Worm (Caenorhabditis elegans) whole organism, L4 larva: ENCODE data around the gene K11H12.6.

Experiments
- F49E8.2 ChIP-seq: sonication (generic microtip); optimal IDR thresholded peaks from 2 replicates; lab custom pipeline; 2016; ENCODE audit warnings: missing compliant biosample characterization, mild to moderate bottlenecking, missing genetic modification characterization, borderline replicate concordance
- R02D3.7 ChIP-seq: fragments of 150-350 bp; sonication (generic microtip); optimal IDR thresholded peaks from 3 replicates; lab custom pipeline; 2014; ENCODE audit warnings: missing biosample characterization, missing genetic modification characterization
- ZK546.5 ChIP-seq, 2 experiments: sonication (generic microtip); optimal IDR thresholded peaks; 2 replicates each; lab custom pipeline; 2017; ENCODE audit warnings: missing biosample characterization in 2 of 2, missing genetic modification characterization in 2 of 2
- aha-1 ChIP-seq: fragments of 150-350 bp; peaks from one replicate; lab custom pipeline; 2014; ENCODE audit warnings: missing biosample characterization, missing genetic modification characterization
- aly-2 ChIP-seq: sonication (generic microtip); optimal IDR thresholded peaks from 2 replicates; lab custom pipeline; 2018; ENCODE audit warnings: missing biosample characterization, missing genetic modification characterization
- attf-4 ChIP-seq: sonication (generic microtip); optimal IDR thresholded peaks from 3 replicates; lab custom pipeline; 2017; ENCODE audit warnings: missing biosample characterization, missing genetic modification characterization
- ceh-82 ChIP-seq: sonication (generic microtip); optimal IDR thresholded peaks from 2 replicates; lab custom pipeline; 2017; ENCODE audit warnings: missing biosample characterization, missing genetic modification characterization
- ctbp-1 ChIP-seq: fragments of 200-800 bp; sonication (Bioruptor generic); IDR thresholded peaks from 2 replicates; pipeline ENCODE4 v1.3.6; 2022; ENCODE audit warnings: missing genetic modification reagents, missing genetic modification characterization, missing compliant biosample characterization
- daf-12 ChIP-seq: fragments of 150-350 bp; optimal IDR thresholded peaks from 2 replicates; lab custom pipeline; 2014; ENCODE audit warnings: missing biosample characterization, missing genetic modification reagents, missing genetic modification characterization
- daf-16 ChIP-seq, 3 experiments: sonication (generic microtip); optimal IDR thresholded peaks; 2 replicates each; lab custom pipeline; 2016 to 2017; ENCODE audit warnings: missing genetic modification characterization in 3 of 3, missing genetic modification reagents in 3 of 3, mild to moderate bottlenecking in 2 of 3, missing compliant biosample characterization in 2 of 3, missing biosample characterization in 1 of 3, moderate library complexity in 1 of 3
- daf-19 ChIP-seq: fragments of 200-800 bp; sonication (Bioruptor generic); conservative IDR thresholded peaks from 2 replicates; pipeline ENCODE4 v1.3.6; 2022; ENCODE audit warnings: missing genetic modification characterization, missing compliant biosample characterization
- dmd-6 ChIP-seq: fragments of 200-800 bp; sonication (Bioruptor generic); IDR thresholded peaks from 2 replicates; pipeline ENCODE4 v1.3.6; 2022; ENCODE audit warnings: missing genetic modification reagents, missing genetic modification characterization, missing compliant biosample characterization
- dmd-8 ChIP-seq: fragments of 200-800 bp; sonication (Bioruptor generic); IDR thresholded peaks from 2 replicates; pipeline ENCODE4 v1.3.6; 2022; ENCODE audit warnings: missing genetic modification characterization, missing compliant biosample characterization
- dmd-9 ChIP-seq: fragments of 200-800 bp; sonication (Bioruptor generic); IDR thresholded peaks from 2 replicates; pipeline ENCODE4 v1.3.6; 2022; ENCODE audit warnings: missing genetic modification reagents, missing genetic modification characterization, missing compliant biosample characterization
- gei-8 ChIP-seq: fragments of 200-800 bp; sonication (Bioruptor generic); optimal IDR thresholded peaks from 2 replicates; lab custom pipeline; 2018; ENCODE audit warnings: mild to moderate bottlenecking, missing genetic modification characterization, missing compliant biosample characterization
- hif-1 ChIP-seq, 2 experiments: sonication (generic microtip); optimal IDR thresholded peaks; 2 replicates each; lab custom pipeline; 2016 to 2017; ENCODE audit warnings: missing compliant biosample characterization in 2 of 2, missing genetic modification characterization in 2 of 2, missing genetic modification reagents in 2 of 2, missing genotype in 2 of 2, mild to moderate bottlenecking in 1 of 2
- lin-13 ChIP-seq: fragments of 150-350 bp; optimal IDR thresholded peaks from 2 replicates; lab custom pipeline; 2014; ENCODE audit warnings: missing biosample characterization, missing genetic modification reagents, missing genetic modification characterization
- lin-15B ChIP-seq: fragments of 150-350 bp; sonication (generic microtip); optimal IDR thresholded peaks from 3 replicates; lab custom pipeline; 2014; ENCODE audit warnings: missing biosample characterization, missing genetic modification characterization
- lsy-2 ChIP-seq, 2 experiments: fragments of 150-350 bp in 1 of 2; sonication (generic microtip) in 1 of 2; optimal IDR thresholded peaks; 2 replicates each; lab custom pipeline; 2014 to 2017; ENCODE audit warnings: missing biosample characterization in 2 of 2, missing genetic modification characterization in 2 of 2
- madf-5 ChIP-seq, 2 experiments: fragments of 200-800 bp; sonication (Bioruptor generic); IDR thresholded peaks; 2 replicates each; pipeline ENCODE4 v1.3.6; 2022; ENCODE audit warnings: missing compliant biosample characterization in 2 of 2, missing genetic modification characterization in 2 of 2
- madf-9 ChIP-seq: fragments of 200-800 bp; sonication (Bioruptor generic); conservative IDR thresholded peaks from 2 replicates; pipeline ENCODE4 v1.3.6; 2022; ENCODE audit warnings: missing genetic modification reagents, missing genetic modification characterization, missing compliant biosample characterization
- mdt-29 ChIP-seq: fragments of 200-800 bp; sonication (Bioruptor generic); IDR thresholded peaks from 2 replicates; pipeline ENCODE4 v1.3.6; 2022; ENCODE audit warnings: missing genetic modification reagents, missing genetic modification characterization, missing compliant biosample characterization
- mep-1 ChIP-seq: fragments of 150-350 bp; sonication (generic microtip); optimal IDR thresholded peaks from 3 replicates; lab custom pipeline; 2014; ENCODE audit warnings: missing biosample characterization, missing genetic modification characterization
- nhr-10 ChIP-seq: fragments of 150-350 bp; optimal IDR thresholded peaks from 2 replicates; lab custom pipeline; 2014; ENCODE audit warnings: missing biosample characterization, missing genetic modification characterization
- nhr-102 ChIP-seq: sonication (generic microtip); optimal IDR thresholded peaks from 2 replicates; lab custom pipeline; 2016; ENCODE audit warnings: mild to moderate bottlenecking, missing genetic modification characterization, moderate library complexity, missing compliant biosample characterization
- nhr-237 ChIP-seq: sonication (generic microtip); optimal IDR thresholded peaks from 2 replicates; lab custom pipeline; 2017; ENCODE audit warnings: missing biosample characterization, missing genetic modification characterization
- nhr-25 ChIP-seq: sonication (generic microtip); optimal IDR thresholded peaks from 2 replicates; lab custom pipeline; 2017; ENCODE audit warnings: missing genetic modification characterization, mild to moderate bottlenecking, missing compliant biosample characterization, antibody characterized with exemption, moderate library complexity, borderline replicate concordance; ENCODE audit not compliant: insufficient read depth
- nhr-42 ChIP-seq: fragments of 200-800 bp; sonication (Bioruptor generic); IDR thresholded peaks from 2 replicates; pipeline ENCODE4 v1.3.6; 2022; ENCODE audit warnings: missing genetic modification characterization, missing compliant biosample characterization
- nhr-48 ChIP-seq: sonication (generic microtip); optimal IDR thresholded peaks from 2 replicates; lab custom pipeline; 2016; ENCODE audit warnings: mild to moderate bottlenecking, missing genetic modification characterization, missing compliant biosample characterization
- nhr-77 ChIP-seq: fragments of 150-350 bp; optimal IDR thresholded peaks from 2 replicates; lab custom pipeline; 2014; ENCODE audit warnings: missing biosample characterization, missing genetic modification characterization
- php-3 ChIP-seq: fragments of 200-800 bp; sonication (Bioruptor generic); IDR thresholded peaks from 2 replicates; pipeline ENCODE4 v1.3.6; 2022; ENCODE audit warnings: missing genetic modification reagents, missing genetic modification characterization, missing compliant biosample characterization
- saeg-2 ChIP-seq: fragments of 200-800 bp; sonication (Bioruptor generic); IDR thresholded peaks from 2 replicates; pipeline ENCODE4 v1.3.6; 2022; ENCODE audit warnings: missing genetic modification reagents, missing genetic modification characterization, missing compliant biosample characterization
- snpc-1.2 ChIP-seq: fragments of 200-800 bp; sonication (Bioruptor generic); IDR thresholded peaks from 2 replicates; pipeline ENCODE4 v1.3.6; 2022; ENCODE audit warnings: missing genetic modification reagents, missing genetic modification characterization, missing compliant biosample characterization
- snpc-4 ChIP-seq: fragments of 150-350 bp; optimal IDR thresholded peaks from 2 replicates; lab custom pipeline; 2014; ENCODE audit warnings: missing biosample characterization, missing genetic modification characterization
- spr-1 ChIP-seq: sonication (generic microtip); optimal IDR thresholded peaks from 2 replicates; lab custom pipeline; 2016; ENCODE audit warnings: mild to moderate bottlenecking, missing genetic modification characterization, missing compliant biosample characterization
- unc-62 ChIP-seq, 3 experiments: fragments of 150-350 bp in 1 of 3; sonication (generic microtip); optimal IDR thresholded peaks in 2 of 3; peaks in 1 of 3; 1 replicate in 1 of 3; 2 replicates in 2 of 3; lab custom pipeline; 2014 to 2017; ENCODE audit warnings: missing biosample characterization in 3 of 3, missing genetic modification characterization in 3 of 3, missing genetic modification reagents in 3 of 3, missing genotype in 1 of 3

The K11H12.6 gene

DNA sequence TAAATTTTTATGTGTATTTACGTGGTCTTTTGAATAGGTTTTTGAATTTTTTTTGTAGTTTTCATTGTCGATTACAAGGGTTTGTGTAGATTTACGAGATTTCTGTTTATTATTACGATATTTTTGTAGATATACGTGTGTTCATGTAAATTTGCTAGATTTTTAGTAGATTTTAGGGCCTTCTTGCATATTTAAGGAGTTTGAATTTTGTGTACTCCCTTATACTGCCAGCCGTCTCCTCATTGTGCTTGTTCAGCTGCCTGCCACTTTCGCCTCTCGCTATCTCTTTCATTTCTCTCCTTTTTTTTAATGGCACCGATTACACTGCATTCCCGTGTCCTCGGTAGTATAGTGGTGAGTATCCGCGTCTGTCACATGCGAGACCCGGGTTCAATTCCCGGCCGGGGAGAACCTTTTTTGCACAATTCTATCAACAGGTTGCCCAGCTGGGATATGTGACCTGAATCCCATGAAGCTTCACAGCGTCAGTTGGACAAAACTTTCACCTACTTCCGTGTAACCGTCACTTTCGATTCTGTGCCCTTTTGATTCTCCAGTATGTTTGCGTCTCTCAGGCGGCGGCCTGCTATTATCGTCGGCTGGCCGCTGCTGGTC, 15.7 kb downstream of the K11H12.6 start (continued):
- TF ChIP-seq lin-13 (GFP tag; lab: Kevin White, UChicago), result no peak
- TF ChIP-seq ctbp-1 (GFP tag; lab: Robert Waterston, UW), result peak; percentile 81
- TF ChIP-seq nhr-48 (tag; lab: Kevin White, UChicago), result peak; percentile 33
- peak; percentile 48 to 77; a peak in 1 of 4 replicates for TF ChIP-seq madf-5 (GFP tag; IDR thresholded peaks at IDR 0.05; lab: Robert Waterston, UW)
- peak; percentile 83 for TF ChIP-seq dmd-9 (GFP tag; lab: Robert Waterston, UW)
- TF ChIP-seq attf-4 (tag; lab: Kevin White, UChicago), result no peak

DNA sequence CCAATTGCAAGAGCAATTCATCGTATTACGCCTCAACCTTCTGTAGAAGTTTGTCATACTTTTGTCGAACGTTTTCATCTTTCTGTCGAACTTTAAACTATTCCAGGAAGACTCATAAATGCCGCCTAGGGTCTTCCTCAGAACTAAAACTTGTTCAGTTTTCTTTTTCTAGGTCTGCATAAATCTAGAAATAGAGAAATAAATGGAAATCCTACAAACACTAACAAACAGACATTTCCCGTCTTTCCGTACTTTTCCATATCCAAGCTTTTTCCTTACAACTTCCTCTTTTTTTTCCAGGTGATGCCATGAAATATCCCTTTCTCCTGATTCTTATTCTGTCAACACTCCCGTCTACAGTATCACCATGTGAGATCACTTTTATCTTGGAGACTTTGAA, 17.1 kb downstream of the K11H12.6 start, which contains the start of gene cutl-28:
TSS of gene cutl-28 (plus strand) at position 301 of the 400 bp plus-strand sequence.
- TF ChIP-seq mep-1 (no peak), R02D3.7 (tag; lab: Kevin White, UChicago) (no peak), daf-19 (GFP tag; lab: Robert Waterston, UW) (no peak), snpc-4 (no peak), nhr-102 (tag; lab: Kevin White, UChicago) (no peak), nhr-25 (tag; lab: Kevin White, UChicago) (no peak), aly-2 (tag; lab: Kevin White, UChicago) (no peak), snpc-1.2 (GFP tag; lab: Robert Waterston, UW) (no peak), gei-8 (no peak)
- TF ChIP-seq, all 104 proteins: peak for 0

DNA sequence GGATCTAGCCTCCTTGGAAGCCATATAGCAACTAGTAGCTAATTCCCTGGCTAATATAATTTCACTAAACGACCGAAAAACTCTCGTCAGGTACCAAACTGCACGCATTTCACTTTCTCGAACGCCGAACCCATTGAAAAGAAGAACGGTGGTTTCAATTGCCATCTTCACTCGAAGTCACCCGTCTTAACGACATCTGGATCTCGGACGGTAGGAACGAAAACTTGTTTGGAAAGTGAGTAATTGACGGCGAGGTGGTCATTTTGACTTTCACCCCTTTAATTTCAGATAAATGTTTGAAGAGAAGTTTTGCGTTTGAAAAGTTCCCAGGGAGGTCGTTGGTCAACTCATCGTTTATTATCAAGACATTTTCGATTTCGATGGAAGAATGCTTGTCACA, 17.7 kb downstream of the K11H12.6 start:
- peak; percentile 65 for TF ChIP-seq aha-1 (tag; lab: Kevin White, UChicago)
- peak in 1 of 2 experiments; percentile 90 for TF ChIP-seq unc-62 (GFP tag; optimal IDR thresholded peaks at IDR 0.05 in 1 of 2; lab: Kevin White, UChicago)
- TF ChIP-seq unc-62 (tag; optimal IDR thresholded peaks at IDR 0.05; lab: Kevin White, UChicago), result no peak
- no peak for TF ChIP-seq dmd-6 (GFP tag; lab: Robert Waterston, UW)
- no peak for TF ChIP-seq daf-16 (GFP tag; optimal IDR thresholded peaks at IDR 0.05; lab: Kevin White, UChicago)
- TF ChIP-seq daf-16 (tag; optimal IDR thresholded peaks at IDR 0.05; lab: Kevin White, UChicago), result no peak

DNA sequence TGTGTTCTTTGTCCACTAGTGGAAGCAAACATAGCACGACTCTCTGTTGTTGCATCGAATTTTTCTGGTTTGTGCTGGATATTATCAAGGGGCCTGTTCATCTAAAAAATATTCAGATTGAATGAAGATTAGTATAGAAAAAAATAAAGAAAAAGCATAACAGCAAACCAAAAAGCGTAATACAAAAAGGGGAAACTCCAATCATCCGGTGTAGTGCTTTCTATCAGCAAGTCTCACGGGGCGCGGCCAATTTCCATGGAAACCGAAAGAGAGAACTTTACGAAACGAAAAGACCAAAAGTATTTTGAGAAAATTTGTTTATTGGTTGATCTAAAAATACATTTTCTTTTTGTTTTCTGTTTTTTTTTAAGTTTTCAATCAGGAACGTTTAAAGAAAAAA, 31.2 kb downstream of the K11H12.6 start, which contains the start of gene Y55F3C.17:
TSS of gene Y55F3C.17 (minus strand) at position 101 of the 400 bp plus-strand sequence.
- TF ChIP-seq aha-1 (tag; lab: Kevin White, UChicago) (peak; percentile 5), mdt-29 (GFP tag; lab: Robert Waterston, UW) (no peak)

DNA sequence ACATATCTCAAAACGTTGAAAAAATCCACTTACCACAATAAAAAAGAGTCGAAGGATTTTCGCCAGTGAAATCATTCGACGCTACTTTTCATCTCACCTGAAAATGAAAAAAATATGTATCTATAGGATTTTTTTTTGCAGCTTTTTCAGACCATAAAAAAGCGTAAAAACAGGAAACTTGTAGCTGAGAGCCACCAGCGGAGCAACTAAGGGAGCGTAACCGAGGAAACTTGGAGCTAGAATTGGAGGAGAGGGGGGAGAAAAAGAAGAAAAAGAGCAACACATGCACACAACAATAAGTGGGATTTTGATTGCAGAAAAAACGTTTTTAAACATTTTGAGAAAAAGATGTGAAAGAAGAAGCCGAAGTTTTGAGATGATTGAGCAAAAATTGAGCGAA, 40.5 kb downstream of the K11H12.6 start, which contains the start of gene cutl-26:
TSS of gene cutl-26 (minus strand) at position 101 of the 400 bp plus-strand sequence.
- TF ChIP-seq daf-12 (tag; lab: Kevin White, UChicago) (no peak), spr-1 (tag; lab: Kevin White, UChicago) (no peak), ceh-82 (no peak), F49E8.2 (tag; lab: Kevin White, UChicago) (no peak), madf-9 (GFP tag; lab: Robert Waterston, UW) (no peak), nhr-77 (tag; lab: Kevin White, UChicago) (no peak), nhr-42 (no peak), ctbp-1 (GFP tag; lab: Robert Waterston, UW) (no peak), ZK546.5 (tag; optimal IDR thresholded peaks at IDR 0.05; lab: Kevin White, UChicago) (no peak), hif-1 (tag; optimal IDR thresholded peaks at IDR 0.05; lab: Kevin White, UChicago) (no peak), saeg-2 (no peak), php-3 (GFP tag; lab: Robert Waterston, UW) (no peak), nhr-237 (no peak), dmd-8 (GFP tag; lab: Robert Waterston, UW) (no peak), lin-15B (tag; lab: Kevin White, UChicago) (no peak), lsy-2 (tag; optimal IDR thresholded peaks at IDR 0.05; lab: Kevin White, UChicago) (no peak), nhr-10 (tag; lab: Kevin White, UChicago) (no peak)
